Worm (Caenorhabditis elegans): ENCODE data around the gene F41G4.13.
"Not testable (repeated sequence)": the region's sequence is repeated elsewhere in the genome, so short reads cannot be mapped to it uniquely, and the experiment has no call there.

F41G4.13 gene

DNA sequence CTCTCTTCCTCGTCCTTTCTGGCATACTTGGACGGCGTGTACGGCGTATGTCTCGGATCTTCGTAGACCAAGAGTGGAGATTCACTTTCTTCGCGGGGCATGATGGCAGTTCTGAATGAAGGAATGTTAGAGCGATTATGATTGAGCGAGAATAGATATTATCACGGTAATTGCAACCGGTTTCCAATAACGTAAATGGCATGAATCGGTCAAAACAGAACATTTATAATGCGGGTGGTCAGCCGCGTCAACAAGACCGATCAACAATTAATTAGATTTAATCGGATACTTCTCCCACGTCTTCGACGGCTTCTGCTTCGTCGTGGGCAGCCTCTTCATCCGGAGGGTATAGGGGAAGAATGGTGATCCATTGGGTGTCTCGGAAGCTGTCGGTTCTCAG, at the start of gene F41G4.13:
TSS of gene F41G4.13 (minus strand) at position 101 of the 400 bp plus-strand sequence.
- TF ChIP-seq sdz-12 (GFP tag; optimal IDR thresholded peaks at IDR 0.05); lir-3 (tag; optimal IDR thresholded peaks at IDR 0.05); madf-5 (GFP tag; IDR thresholded peaks at IDR 0.05): not testable (repeated sequence)

DNA sequence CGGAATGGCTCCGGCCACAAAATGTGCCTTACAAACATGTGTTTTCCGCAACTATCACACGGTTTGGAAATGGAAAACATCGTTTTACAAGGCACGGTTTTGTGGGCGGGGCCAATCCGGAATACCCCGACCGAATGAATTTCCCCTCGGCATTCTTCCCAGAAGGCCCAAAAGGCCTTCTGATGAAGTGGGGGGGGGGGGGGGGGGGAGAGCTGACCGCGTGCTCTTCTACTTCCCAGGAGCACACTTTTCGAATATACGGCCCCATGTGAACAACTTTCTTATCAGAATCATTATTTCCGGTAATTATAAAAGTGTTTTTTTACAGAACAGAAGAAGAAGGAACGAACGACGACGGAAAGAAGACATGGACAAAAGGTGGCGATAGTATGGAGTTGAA, 49.5 kb upstream of the F41G4.13 start:
- no peak for TF ChIP-seq ceh-62 (tag; optimal IDR thresholded peaks at IDR 0.05)
- TF ChIP-seq pha-4 (GFP tag; IDR thresholded peaks at IDR 0.05), result no peak
- TF ChIP-seq pha-4 (tag; optimal IDR thresholded peaks at IDR 0.05), result no peak
- TF ChIP-seq set-16 (GFP tag; IDR thresholded peaks at IDR 0.05), result peak; percentile 73
- TF ChIP-seq dmd-6 (GFP tag; IDR thresholded peaks at IDR 0.05), result no peak
- no peak for TF ChIP-seq mes-2 (tag; optimal IDR thresholded peaks at IDR 0.05; ENCODE audit: poor library complexity, severe bottlenecking)
- TF ChIP-seq lim-7 (GFP tag; IDR thresholded peaks at IDR 0.05), result 0 out of 2 replicates have a peak, but pooled peaks have one; percentile 11
- no peak for TF ChIP-seq zip-2 (tag; optimal IDR thresholded peaks at IDR 0.05)
- no peak for TF ChIP-seq zag-1 (tag; optimal IDR thresholded peaks at IDR 0.05)
- TF ChIP-seq lir-3 (tag; optimal IDR thresholded peaks at IDR 0.05), result no peak

DNA sequence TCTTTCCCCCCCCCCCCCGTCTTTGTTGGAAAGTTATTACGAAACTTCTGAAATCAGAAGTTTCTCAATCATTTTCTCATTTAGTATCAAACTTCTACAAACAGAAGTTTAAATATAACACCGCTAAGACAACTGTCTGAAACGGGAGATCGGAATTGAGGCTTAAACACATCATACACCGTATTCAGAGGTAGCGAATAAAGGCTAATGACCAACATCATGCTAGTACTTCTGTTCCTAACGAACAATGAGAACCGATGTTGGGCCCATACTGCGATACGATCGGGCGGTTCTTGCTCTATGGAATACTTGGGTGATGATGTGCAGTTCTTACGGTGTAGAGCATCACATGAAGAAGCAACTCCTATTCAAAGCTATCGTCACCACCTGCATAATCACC, 48.8 kb upstream of the F41G4.13 start, which contains the start of gene Y13C8A.1:
TSS of gene Y13C8A.1 (plus strand) at position 301 of the 400 bp plus-strand sequence.
- not testable (repeated sequence) for TF ChIP-seq F10B5.3 (tag; optimal IDR thresholded peaks at IDR 0.05); snpc-1.2 (GFP tag; IDR thresholded peaks at IDR 0.05); dmd-6 (GFP tag; IDR thresholded peaks at IDR 0.05)

DNA sequence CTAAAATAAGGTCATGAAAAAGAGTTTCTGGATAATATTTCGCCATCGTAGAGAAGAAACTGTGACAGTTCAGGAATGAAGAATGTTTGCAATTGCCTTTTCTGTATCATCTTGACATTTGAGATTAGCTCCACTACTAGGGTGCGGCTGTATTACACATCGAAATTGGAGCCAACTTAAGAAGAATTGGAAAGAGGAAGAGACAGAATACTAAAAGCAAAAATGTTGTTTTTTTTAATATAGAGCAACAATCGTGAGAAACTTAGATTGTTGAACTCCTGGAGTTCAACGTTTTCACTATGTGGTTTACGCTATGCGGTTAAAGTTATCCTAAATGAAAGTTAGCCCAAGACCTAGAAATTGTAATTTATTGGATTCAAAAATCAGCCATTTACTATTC, 45.8 kb upstream of the F41G4.13 start, which contains the start of gene acs-9:
TSS of gene acs-9 (minus strand) at position 101 of the 400 bp plus-strand sequence.
- TF ChIP-seq dve-1 (tag; optimal IDR thresholded peaks at IDR 0.05; ENCODE audit: insufficient read depth) (no peak), aha-1 (tag) (no peak), ZK337.2 (GFP tag; IDR thresholded peaks at IDR 0.05) (no peak), spr-3 (GFP tag; optimal IDR thresholded peaks at IDR 0.05) (no peak), dpl-1 (GFP tag; optimal IDR thresholded peaks at IDR 0.05) (no peak), egl-43 (GFP tag; IDR thresholded peaks at IDR 0.05) (no peak), jun-1 (tag; optimal IDR thresholded peaks at IDR 0.05) (no peak), hlh-11 (tag; optimal IDR thresholded peaks at IDR 0.05) (no peak), lin-15B (tag; optimal IDR thresholded peaks at IDR 0.05) (no peak), F26F4.8 (GFP tag; conservative IDR thresholded peaks at IDR 0.05) (no peak)

DNA sequence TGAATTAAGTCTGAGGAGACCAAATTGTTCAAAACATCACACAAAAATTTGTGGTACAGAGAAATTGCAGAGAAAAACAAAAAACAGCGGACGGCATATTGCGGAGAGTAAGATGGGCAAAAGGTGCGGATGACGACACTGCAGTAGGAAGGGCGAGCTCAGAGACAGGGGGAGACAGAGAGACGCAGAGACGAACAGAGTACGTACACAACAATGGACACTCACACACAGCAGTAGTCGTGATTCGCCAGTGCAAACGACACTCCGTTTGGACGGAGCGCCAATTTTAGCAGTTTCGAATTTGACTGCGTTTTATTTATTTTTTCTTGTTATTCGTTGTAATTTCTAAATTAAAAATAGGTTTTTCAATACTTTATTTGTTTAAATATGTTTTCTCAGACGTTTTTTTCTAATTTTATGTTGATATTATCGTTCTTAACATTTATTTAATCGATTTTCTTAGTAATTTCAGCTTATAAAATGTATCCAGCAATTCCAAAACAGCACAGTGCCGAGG, 37.9 kb upstream of the F41G4.13 start, which contains the start of gene T20F7.1:
TSS of gene T20F7.1 (plus strand) at position 467 of the 517 bp plus-strand sequence.
- TF ChIP-seq nhr-10 (tag; optimal IDR thresholded peaks at IDR 0.05) (no peak), aha-1 (tag) (peak; percentile 82), set-16 (GFP tag; IDR thresholded peaks at IDR 0.05) (0 out of 2 replicates have a peak, but pooled peaks have one; percentile 10), ceh-62 (tag; optimal IDR thresholded peaks at IDR 0.05) (no peak), zfp-3 (GFP tag; conservative IDR thresholded peaks at IDR 0.05) (no peak), egl-43 (GFP tag; IDR thresholded peaks at IDR 0.05) (no peak), dve-1 (tag; optimal IDR thresholded peaks at IDR 0.05; ENCODE audit: insufficient read depth) (no peak), nhr-76 (tag; optimal IDR thresholded peaks at IDR 0.05) (no peak), nhr-237 (tag; optimal IDR thresholded peaks at IDR 0.05) (no peak), ceh-20 (GFP tag; IDR thresholded peaks at IDR 0.05) (0 out of 2 replicates have a peak, but pooled peaks have one; percentile 56), mdl-1 (tag; optimal IDR thresholded peaks at IDR 0.05) (peak; percentile 21 to 67), dpl-1 (GFP tag; optimal IDR thresholded peaks at IDR 0.05) (peak; percentile 43), lin-29 (GFP tag; IDR thresholded peaks at IDR 0.05) (no peak), daf-19 (GFP tag; conservative IDR thresholded peaks at IDR 0.05) (no peak), fos-1 (tag; optimal IDR thresholded peaks at IDR 0.05) (no peak), lin-13 (GFP tag; optimal IDR thresholded peaks at IDR 0.05) (no peak), F10B5.3 (tag; optimal IDR thresholded peaks at IDR 0.05) (no peak), cey-2 (tag; optimal IDR thresholded peaks at IDR 0.05; ENCODE audit: borderline replicate concordance, insufficient read depth) (no peak), T26A8.4 (GFP tag; IDR thresholded peaks at IDR 0.05) (0 out of 2 replicates have a peak, but pooled peaks have one; percentile 24), D1046.2 (GFP tag; IDR thresholded peaks at IDR 0.05) (no peak), nhr-41 (GFP tag; IDR thresholded peaks at IDR 0.05) (no peak), ztf-7 (tag; optimal IDR thresholded peaks at IDR 0.05) (no peak), ceh-32 (tag; optimal IDR thresholded peaks at IDR 0.05; ENCODE audit: poor library complexity) (no peak), pha-4 (GFP tag; IDR thresholded peaks at IDR 0.05) (no peak), pha-4 (tag; optimal IDR thresholded peaks at IDR 0.05) (peak; percentile 30), hlh-30 (tag; optimal IDR thresholded peaks at IDR 0.05; ENCODE audit: insufficient read depth) (peak; percentile 84), nhr-6 (tag; optimal IDR thresholded peaks at IDR 0.05) (peak; percentile 17)
